Worm (Caenorhabditis elegans) whole organism, young adult: ENCODE measurements around the gene hsp-90.

Experiments
- B0035.1 ChIP-seq: sonication (generic microtip); optimal IDR thresholded peaks from 2 replicates; lab custom pipeline; 2016; ENCODE audit warnings: missing genetic modification characterization, mild to moderate bottlenecking, missing compliant biosample characterization, missing genotype, missing genetic modification reagents
- B0261.1 ChIP-seq: sonication (generic microtip); optimal IDR thresholded peaks from 2 replicates; lab custom pipeline; 2016; ENCODE audit warnings: mild to moderate bottlenecking, missing genetic modification characterization, moderate library complexity, missing compliant biosample characterization
- F10E7.11 ChIP-seq: sonication (generic microtip); optimal IDR thresholded peaks from 2 replicates; lab custom pipeline; 2017; ENCODE audit warnings: mild to moderate bottlenecking, missing genetic modification characterization, moderate library complexity, missing compliant biosample characterization
- F23B12.7 ChIP-seq: sonication (generic microtip); optimal IDR thresholded peaks from 2 replicates; lab custom pipeline; 2017; ENCODE audit warnings: missing genetic modification characterization, mild to moderate bottlenecking, missing compliant biosample characterization, antibody characterized with exemption, moderate library complexity; ENCODE audit not compliant: insufficient read depth
- F57A8.1 ChIP-seq: fragments of 200-800 bp; sonication (Bioruptor generic); optimal IDR thresholded peaks from 2 replicates; lab custom pipeline; 2018; ENCODE audit warnings: mild to moderate bottlenecking, missing genetic modification characterization, moderate library complexity, missing compliant biosample characterization
- Y53F4B.3 ChIP-seq: fragments of 200-800 bp; sonication (Bioruptor generic); IDR thresholded peaks from 2 replicates; pipeline ENCODE4 v1.3.6; 2022; ENCODE audit warnings: missing genetic modification reagents, missing genetic modification characterization, missing compliant biosample characterization
- Y53G8AR.9 ChIP-seq: fragments of 200-800 bp; sonication (Bioruptor generic); conservative IDR thresholded peaks from 2 replicates; pipeline ENCODE4 v1.3.6; 2022; ENCODE audit warnings: missing genetic modification reagents, missing genetic modification characterization, missing compliant biosample characterization
- ZK185.1 ChIP-seq: sonication (generic microtip); optimal IDR thresholded peaks from 2 replicates; lab custom pipeline; 2016; ENCODE audit warnings: mild to moderate bottlenecking, missing genetic modification characterization, missing compliant biosample characterization; ENCODE audit not compliant: poor library complexity, severe bottlenecking
- aptf-3 ChIP-seq: fragments of 200-800 bp; sonication (Bioruptor generic); IDR thresholded peaks from 2 replicates; pipeline ENCODE4 v1.3.6; 2022; ENCODE audit warnings: missing genetic modification characterization, missing compliant biosample characterization
- cebp-1 ChIP-seq, 2 experiments: fragments of 200-800 bp in 1 of 2; sonication (Bioruptor generic) in 1 of 2; sonication (generic microtip) in 1 of 2; IDR thresholded peaks in 1 of 2; optimal IDR thresholded peaks in 1 of 2; 2 replicates each; pipeline versions ENCODE4 v1.3.6 to Lab custom; 2017 to 2022; ENCODE audit warnings: missing compliant biosample characterization in 2 of 2, missing genetic modification characterization in 2 of 2, mild to moderate bottlenecking in 1 of 2, missing genetic modification reagents in 1 of 2, moderate library complexity in 1 of 2
- ceh-100 ChIP-seq: fragments of 200-800 bp; sonication (Bioruptor generic); IDR thresholded peaks from 2 replicates; pipeline ENCODE4 v1.3.6; 2022; ENCODE audit warnings: missing genetic modification reagents, missing genetic modification characterization, missing compliant biosample characterization
- ceh-79 ChIP-seq: sonication (generic microtip); optimal IDR thresholded peaks from 2 replicates; lab custom pipeline; 2017; ENCODE audit warnings: mild to moderate bottlenecking, missing genetic modification characterization, missing compliant biosample characterization
- die-1 ChIP-seq: sonication (generic microtip); optimal IDR thresholded peaks from 2 replicates; lab custom pipeline; 2016; ENCODE audit warnings: missing genotype, mild to moderate bottlenecking, missing genetic modification characterization, missing compliant biosample characterization
- efl-1 ChIP-seq: fragments of 150-350 bp; optimal IDR thresholded peaks from 2 replicates; lab custom pipeline; 2014; ENCODE audit warnings: missing biosample characterization, missing genetic modification reagents, missing genetic modification characterization
- egl-18 ChIP-seq: fragments of 200-800 bp; sonication (Bioruptor generic); IDR thresholded peaks from 2 replicates; pipeline ENCODE4 v1.3.6; 2022; ENCODE audit warnings: missing genetic modification reagents, missing genetic modification characterization, missing compliant biosample characterization
- egrh-3 ChIP-seq: fragments of 200-800 bp; sonication (Bioruptor generic); IDR thresholded peaks from 2 replicates; pipeline ENCODE4 v1.3.6; 2022; ENCODE audit warnings: missing genetic modification reagents, missing genetic modification characterization, missing compliant biosample characterization
- ekl-4 ChIP-seq: fragments of 200-800 bp; sonication (Bioruptor generic); IDR thresholded peaks from 2 replicates; pipeline ENCODE4 v1.3.6; 2022; ENCODE audit warnings: missing genetic modification reagents, missing genetic modification characterization, missing compliant biosample characterization
- ets-4 ChIP-seq: fragments of 200-800 bp; sonication (Bioruptor generic); optimal IDR thresholded peaks from 2 replicates; lab custom pipeline; 2018; ENCODE audit warnings: mild to moderate bottlenecking, missing genetic modification characterization, missing compliant biosample characterization
- lag-1 ChIP-seq: fragments of 200-800 bp; sonication (Bioruptor generic); IDR thresholded peaks from 2 replicates; pipeline ENCODE4 v1.3.6; 2022; ENCODE audit warnings: missing genetic modification reagents, missing genetic modification characterization, missing compliant biosample characterization
- let-526 ChIP-seq: fragments of 200-800 bp; sonication (Bioruptor generic); IDR thresholded peaks from 2 replicates; pipeline ENCODE4 v1.3.6; 2022; ENCODE audit warnings: missing genetic modification reagents, missing genetic modification characterization, missing compliant biosample characterization
- lsl-1 ChIP-seq: fragments of 200-800 bp; sonication (Bioruptor generic); optimal IDR thresholded peaks from 2 replicates; lab custom pipeline; 2018; ENCODE audit warnings: mild to moderate bottlenecking, missing genetic modification characterization, moderate library complexity, missing compliant biosample characterization
- madf-10 ChIP-seq: sonication (generic microtip); optimal IDR thresholded peaks from 2 replicates; lab custom pipeline; 2016; ENCODE audit warnings: mild to moderate bottlenecking, missing genetic modification characterization, missing compliant biosample characterization
- madf-6 ChIP-seq: fragments of 200-800 bp; sonication (Bioruptor generic); IDR thresholded peaks from 2 replicates; pipeline ENCODE4 v1.3.6; 2022; ENCODE audit warnings: missing genetic modification reagents, missing genetic modification characterization, missing compliant biosample characterization
- madf-8 ChIP-seq: fragments of 200-800 bp; sonication (Bioruptor generic); conservative IDR thresholded peaks from 2 replicates; pipeline ENCODE4 v1.3.6; 2022; ENCODE audit warnings: missing genetic modification reagents, missing genetic modification characterization, missing compliant biosample characterization
- mes-4 ChIP-seq: sonication (generic microtip); optimal IDR thresholded peaks from 2 replicates; lab custom pipeline; 2016; ENCODE audit warnings: missing genotype, missing genetic modification characterization, missing compliant biosample characterization
- mxl-1 ChIP-seq: sonication (generic microtip); optimal IDR thresholded peaks from 2 replicates; lab custom pipeline; 2016; ENCODE audit warnings: missing genetic modification characterization, missing compliant biosample characterization
- nfya-2 ChIP-seq: fragments of 200-800 bp; sonication (Bioruptor generic); IDR thresholded peaks from 2 replicates; pipeline ENCODE4 v1.3.6; 2022; ENCODE audit warnings: missing genetic modification reagents, missing genetic modification characterization, missing compliant biosample characterization
- nfyb-1 ChIP-seq: fragments of 200-800 bp; sonication (Bioruptor generic); IDR thresholded peaks from 2 replicates; pipeline ENCODE4 v1.3.6; 2022; ENCODE audit warnings: missing genetic modification reagents, missing genetic modification characterization, missing compliant biosample characterization
- nhr-120 ChIP-seq: fragments of 200-800 bp; sonication (Bioruptor generic); IDR thresholded peaks from 2 replicates; pipeline ENCODE4 v1.3.6; 2022; ENCODE audit warnings: missing genetic modification characterization, missing compliant biosample characterization
- nhr-90 ChIP-seq: sonication (generic microtip); optimal IDR thresholded peaks from 2 replicates; lab custom pipeline; 2016; ENCODE audit warnings: missing genotype, mild to moderate bottlenecking, missing genetic modification characterization, missing compliant biosample characterization
- pha-4 ChIP-seq: fragments of 150-350 bp; sonication (generic microtip); optimal IDR thresholded peaks from 2 replicates; lab custom pipeline; 2014; ENCODE audit warnings: missing biosample characterization, missing genetic modification reagents, missing genetic modification characterization
- rec-8 ChIP-seq, 2 experiments: sonication (generic microtip); optimal IDR thresholded peaks; 2 replicates each; lab custom pipeline; 2016; ENCODE audit warnings: mild to moderate bottlenecking in 2 of 2, missing genetic modification characterization in 2 of 2, missing genetic modification reagents in 2 of 2, missing genotype in 2 of 2, missing biosample characterization in 1 of 2, missing compliant biosample characterization in 1 of 2, moderate library complexity in 1 of 2
- sea-2 ChIP-seq: fragments of 200-800 bp; sonication (Bioruptor generic); IDR thresholded peaks from 2 replicates; pipeline ENCODE4 v1.3.6; 2022; ENCODE audit warnings: missing genetic modification characterization, missing compliant biosample characterization
- snpc-1.1 ChIP-seq: sonication (generic microtip); optimal IDR thresholded peaks from 2 replicates; lab custom pipeline; 2017; ENCODE audit warnings: missing genetic modification characterization, mild to moderate bottlenecking, missing compliant biosample characterization, antibody characterized with exemption, moderate library complexity, missing genotype, missing genetic modification reagents; ENCODE audit not compliant: insufficient read depth
- snpc-3.4 ChIP-seq: sonication (generic microtip); optimal IDR thresholded peaks from 2 replicates; lab custom pipeline; 2017; ENCODE audit warnings: missing genetic modification characterization, mild to moderate bottlenecking, missing compliant biosample characterization, antibody characterized with exemption, moderate library complexity, missing genotype, missing genetic modification reagents
- tbp1 ChIP-seq: fragments of 200-800 bp; sonication (Bioruptor generic); optimal IDR thresholded peaks from 2 replicates; lab custom pipeline; 2018; ENCODE audit warnings: mild to moderate bottlenecking, missing genetic modification characterization, missing compliant biosample characterization
- tbx-9 ChIP-seq: sonication (generic microtip); optimal IDR thresholded peaks from 2 replicates; lab custom pipeline; 2016; ENCODE audit warnings: borderline replicate concordance, missing genetic modification characterization, inconsistent platforms, missing compliant biosample characterization
- unc-62 ChIP-seq: fragments of 150-350 bp; optimal IDR thresholded peaks from 2 replicates; lab custom pipeline; 2014; ENCODE audit warnings: missing biosample characterization, missing genetic modification reagents, missing genetic modification characterization
- xnd-1 ChIP-seq: sonication (generic microtip); optimal IDR thresholded peaks from 2 replicates; lab custom pipeline; 2016; ENCODE audit warnings: missing genotype, missing genetic modification reagents, missing genetic modification characterization, missing compliant biosample characterization
- ztf-18 ChIP-seq: sonication (generic microtip); optimal IDR thresholded peaks from 2 replicates; lab custom pipeline; 2016; ENCODE audit warnings: missing genotype, mild to moderate bottlenecking, missing genetic modification characterization, missing compliant biosample characterization
- ztf-25 ChIP-seq: fragments of 200-800 bp; sonication (Bioruptor generic); IDR thresholded peaks from 2 replicates; pipeline ENCODE4 v1.3.6; 2022; ENCODE audit warnings: missing genetic modification reagents, missing genetic modification characterization, missing compliant biosample characterization
- ztf-3 ChIP-seq: fragments of 200-800 bp; sonication (Bioruptor generic); optimal IDR thresholded peaks from 2 replicates; lab custom pipeline; 2018; ENCODE audit warnings: mild to moderate bottlenecking, missing genetic modification characterization, missing compliant biosample characterization

The hsp-90 gene

ce11 chrV:14689060-14689750, 4.5 kb downstream of the hsp-90 start, which contains the start of gene gasr-8 (continued):
- TF ChIP-seq madf-10 (tag; lab: Kevin White, UChicago), result peak; percentile 28
- peak; percentile 73 for TF ChIP-seq lsl-1 (GFP tag; lab: Kevin White, UChicago)
- no peak for TF ChIP-seq F57A8.1 (GFP tag; lab: Kevin White, UChicago)
- TF ChIP-seq tbp1, result peak; percentile 90
- peak; percentile 23; the same call in 1 of the 2 replicates for TF ChIP-seq ekl-4 (GFP tag; lab: Robert Waterston, UW)
- peak; percentile 64 for TF ChIP-seq xnd-1 (tag; lab: Kevin White, UChicago)
- TF ChIP-seq die-1, result peak; percentile 48
- peak; percentile 66 for TF ChIP-seq madf-6 (GFP tag; lab: Robert Waterston, UW)
- TF ChIP-seq ztf-18 (tag; lab: Kevin White, UChicago), result peak; percentile 23
- TF ChIP-seq aptf-3 (GFP tag; lab: Robert Waterston, UW), result no peak
- peak; percentile 32 for TF ChIP-seq nhr-90 (tag; lab: Kevin White, UChicago)
- peak; percentile 29 for TF ChIP-seq snpc-3.4 (tag; lab: Kevin White, UChicago)
- no peak for TF ChIP-seq let-526 (GFP tag; lab: Robert Waterston, UW)
- no peak for TF ChIP-seq ceh-79 (tag; lab: Kevin White, UChicago)
- TF ChIP-seq nfyb-1, result peak; percentile 76
- TF ChIP-seq ztf-25 (GFP tag; lab: Robert Waterston, UW), result no peak
- TF ChIP-seq, all 124 proteins: peak for 30

DNA sequence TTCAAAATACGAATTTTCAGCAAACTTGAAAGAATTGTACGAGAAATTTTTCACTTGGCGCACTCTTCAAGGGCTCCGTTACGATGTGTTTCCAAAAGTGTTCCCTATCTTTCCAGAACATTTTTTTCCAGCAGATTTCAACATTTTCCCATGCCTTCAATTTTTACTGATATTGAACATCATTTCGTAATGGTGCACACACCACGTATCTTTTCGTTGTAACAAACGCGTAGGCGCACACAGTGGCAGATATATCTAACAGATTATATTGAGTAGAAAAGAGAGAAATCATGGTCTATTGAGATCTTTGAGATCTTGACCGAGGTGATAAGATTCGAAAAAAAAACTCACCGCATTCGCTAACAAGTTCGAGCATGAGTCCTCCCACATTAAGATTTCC, 11.0 kb downstream of the hsp-90 start:
- TF ChIP-seq F23B12.7 (tag; lab: Kevin White, UChicago), result no peak
- TF ChIP-seq mes-4 (tag; lab: Kevin White, UChicago), result no peak
- TF ChIP-seq cebp-1 (GFP tag; IDR thresholded peaks at IDR 0.05; lab: Robert Waterston, UW), result no peak
- peak; percentile 57 for TF ChIP-seq cebp-1 (tag; optimal IDR thresholded peaks at IDR 0.05; lab: Kevin White, UChicago)
- TF ChIP-seq B0035.1, result no peak
- TF ChIP-seq nhr-120 (GFP tag; lab: Robert Waterston, UW), result no peak
- no peak for TF ChIP-seq lag-1

ce11 chrV:14696604-14697307, 12.0 kb downstream of the hsp-90 start, which contains the start of gene unc-112:
TSS of gene unc-112 (minus strand) at chrV:14696654.
- TF ChIP-seq ceh-79 (tag; lab: Kevin White, UChicago), result no peak
- TF ChIP-seq ets-4 (GFP tag; lab: Kevin White, UChicago), result peak; percentile 50
- no peak for TF ChIP-seq nfya-2 (GFP tag; lab: Robert Waterston, UW)
- TF ChIP-seq ztf-3, result no peak
- TF ChIP-seq mxl-1 (tag; lab: Kevin White, UChicago), result no peak
- TF ChIP-seq Y53F4B.3, result no peak
- peak; percentile 51; the same call in 1 of the 2 replicates for TF ChIP-seq egrh-3 (GFP tag; lab: Robert Waterston, UW)
- TF ChIP-seq F57A8.1 (GFP tag; lab: Kevin White, UChicago), result no peak
- TF ChIP-seq egl-18, result no peak
- TF ChIP-seq sea-2 (GFP tag; lab: Robert Waterston, UW), result no peak
- TF ChIP-seq efl-1, result peak; percentile 15
- no peak for TF ChIP-seq madf-10 (tag; lab: Kevin White, UChicago)
- TF ChIP-seq nhr-120 (GFP tag; lab: Robert Waterston, UW), result no peak
- TF ChIP-seq pha-4 (tag; lab: Kevin White, UChicago), result no peak
- TF ChIP-seq ceh-100 (GFP tag; lab: Robert Waterston, UW), result no peak
- TF ChIP-seq snpc-1.1 (tag; lab: Kevin White, UChicago), result no peak
- TF ChIP-seq B0035.1, result no peak
- no peak for TF ChIP-seq Y53G8AR.9
- TF ChIP-seq B0261.1, result no peak
- no peak for TF ChIP-seq F10E7.11 (tag; lab: Kevin White, UChicago)
- TF ChIP-seq unc-62 (GFP tag; lab: Kevin White, UChicago), result no peak
- no peak for TF ChIP-seq ZK185.1 (tag; lab: Kevin White, UChicago)
- no peak for TF ChIP-seq tbx-9 (tag; lab: Kevin White, UChicago)
- TF ChIP-seq madf-8 (GFP tag; lab: Robert Waterston, UW), result no peak
- no peak for TF ChIP-seq rec-8 (tag; optimal IDR thresholded peaks at IDR 0.05; lab: Kevin White, UChicago)
